Fruit fly (Drosophila melanogaster) whole organism, wandering third instar larva: ENCODE data around the gene Tfb5.

Experiments
- CG32264 ChIP-seq: fragments of 200-800 bp; sonication (Bioruptor generic); optimal IDR thresholded peaks from 2 replicates; lab custom pipeline; 2016; ENCODE audit warnings: missing biosample characterization, missing genetic modification characterization
- CG9705 ChIP-seq: fragments of 200-800 bp; sonication (Bioruptor generic); optimal IDR thresholded peaks from 2 replicates; lab custom pipeline; 2018; ENCODE audit warnings: missing biosample characterization, mild to moderate bottlenecking, missing genetic modification characterization
- Dfd ChIP-seq: fragments of >200 bp; optimal IDR thresholded peaks from 2 replicates; lab custom pipeline; 2017; ENCODE audit warnings: missing biosample characterization, missing genetic modification characterization
- GATAd ChIP-seq: sonication (Bioruptor generic); optimal IDR thresholded peaks from 2 replicates; lab custom pipeline; 2016; ENCODE audit warnings: missing biosample characterization, missing genetic modification characterization
- psq ChIP-seq: fragments of 200-800 bp; sonication (Bioruptor generic); optimal IDR thresholded peaks from 3 replicates; lab custom pipeline; 2017; ENCODE audit warnings: missing biosample characterization, mild to moderate bottlenecking, missing genetic modification characterization, moderate library complexity
- usp ChIP-seq: fragments of >200 bp; optimal IDR thresholded peaks from 2 replicates; lab custom pipeline; 2017; ENCODE audit warnings: missing biosample characterization, missing genetic modification characterization

dm6 chr2L:5037402-5037860 lies 26.8 kb upstream of the Tfb5 start, which contains the start of the genes CG14042 and SP555:
- TF ChIP-seq CG32264 (GFP tag; lab: Kevin White, UChicago), result no peak
- no peak for TF ChIP-seq usp (GFP tag; lab: Kevin White, UChicago)
- TF ChIP-seq CG9705 (GFP tag; lab: Kevin White, UChicago), result no peak
- no peak for TF ChIP-seq psq
- no peak for TF ChIP-seq GATAd
- no peak for TF ChIP-seq Dfd (GFP tag; lab: Kevin White, UChicago)
